Fruit fly (Drosophila melanogaster): ENCODE measurements around the gene CG9784.

CG9784 gene

dm6 chrX:16598336-16598977, 558 bp downstream of the CG9784 start (continued):
- TF ChIP-seq HLH3B (GFP tag; IDR thresholded peaks at IDR 0.05) (no peak), ttk (GFP tag; IDR thresholded peaks at IDR 0.05) (no peak), corto (GFP tag; optimal IDR thresholded peaks at IDR 0.05) (no peak), MBD-R2 (GFP tag; IDR thresholded peaks at IDR 0.05) (peak; percentile 42; the same call in 1 of the 2 replicates), CG6791 (GFP tag; IDR thresholded peaks at IDR 0.05; ENCODE audit: partially characterized antibody) (no peak), CG4404 (GFP tag; IDR thresholded peaks at IDR 0.05) (no peak), pros (GFP tag; optimal IDR thresholded peaks at IDR 0.05) (no peak), jigr1 (GFP tag; IDR thresholded peaks at IDR 0.05) (no peak), abd-A (tag; optimal IDR thresholded peaks at IDR 0.05) (no peak), Hr78 (GFP tag; optimal IDR thresholded peaks at IDR 0.05) (no peak), CG14965 (GFP tag; optimal IDR thresholded peaks at IDR 0.05; ENCODE audit: borderline replicate concordance) (no peak), sqz (GFP tag; optimal IDR thresholded peaks at IDR 0.05) (no peak), CG30020 (tag; optimal IDR thresholded peaks at IDR 0.05) (no peak), sisA (GFP tag; IDR thresholded peaks at IDR 0.05) (no peak), Hr51 (GFP tag; optimal IDR thresholded peaks at IDR 0.05) (no peak), Pdp1 (GFP tag; optimal IDR thresholded peaks at IDR 0.05) (peak in 1 of 2 experiments; percentile 23), CG10565 (GFP tag; optimal IDR thresholded peaks at IDR 0.05) (no peak), MTF-1 (GFP tag; optimal IDR thresholded peaks at IDR 0.05; ENCODE audit: borderline replicate concordance) (no peak), CG10654 (GFP tag; optimal IDR thresholded peaks at IDR 0.05) (no peak), CG10209 (GFP tag; optimal IDR thresholded peaks at IDR 0.05) (no peak), run (tag; optimal IDR thresholded peaks at IDR 0.05) (no peak), zfh2 (GFP tag; optimal IDR thresholded peaks at IDR 0.05) (no peak), ro (GFP tag; IDR thresholded peaks at IDR 0.05) (no peak), chm (GFP tag; IDR thresholded peaks at IDR 0.05) (no peak), CG5245 (GFP tag; optimal IDR thresholded peaks at IDR 0.05) (no peak), usp (GFP tag; optimal IDR thresholded peaks at IDR 0.05) (no peak), CG2712 (tag; optimal IDR thresholded peaks at IDR 0.05) (peak; percentile 3), cwo (GFP tag; optimal IDR thresholded peaks at IDR 0.05) (no peak), grau (tag; optimal IDR thresholded peaks at IDR 0.05) (no peak), zen2 (GFP tag; IDR thresholded peaks at IDR 0.05; ENCODE audit: partially characterized antibody) (no peak), CG4617 (GFP tag; optimal IDR thresholded peaks at IDR 0.05; ENCODE audit: borderline replicate concordance) (no peak), CG9609 (GFP tag; optimal IDR thresholded peaks at IDR 0.05) (no peak), Dp (GFP tag; optimal IDR thresholded peaks at IDR 0.05) (peak; percentile 62), cad (GFP tag; optimal IDR thresholded peaks at IDR 0.05) (no peak), ems (GFP tag; optimal IDR thresholded peaks at IDR 0.05) (no peak), CG1024 (GFP tag; IDR thresholded peaks at IDR 0.05) (no peak), CG6683 (GFP tag; optimal IDR thresholded peaks at IDR 0.05) (no peak), Nf-YA (GFP tag; IDR thresholded peaks at IDR 0.05) (no peak), luna (GFP tag; optimal IDR thresholded peaks at IDR 0.05) (no peak), dimm (GFP tag; IDR thresholded peaks at IDR 0.05) (no peak), CG12659 (GFP tag; optimal IDR thresholded peaks at IDR 0.05) (peak; percentile 32), CG15073 (GFP tag; optimal IDR thresholded peaks at IDR 0.05) (no peak), Hmx (GFP tag; optimal IDR thresholded peaks at IDR 0.05) (no peak), CG18619 (GFP tag; optimal IDR thresholded peaks at IDR 0.05) (peak; percentile 6), CG17359 (tag; optimal IDR thresholded peaks at IDR 0.05) (no peak), CG12071 (GFP tag; optimal IDR thresholded peaks at IDR 0.05) (no peak), CG5180 (GFP tag; optimal IDR thresholded peaks at IDR 0.05) (no peak), ci (GFP tag; IDR thresholded peaks at IDR 0.05) (no peak), slp2 (GFP tag; optimal IDR thresholded peaks at IDR 0.05) (no peak)
